Fruit fly (Drosophila melanogaster): ENCODE results near the gene Cyp313a2.

dm6 chr3R:12248243-12248642, 11.5 kb upstream of the Cyp313a2 start:
- TF ChIP-seq CTCF (optimal IDR thresholded peaks at IDR 0.05): peak in 1 of 2 experiments; percentile 2
- no peak for TF ChIP-seq CG8478 (optimal IDR thresholded peaks at IDR 0.05)
